Worm (Caenorhabditis elegans) whole organism, young adult: ENCODE results near the gene F18E3.11.
A peak's percentile ranks its signal among the peaks of the same experiment; 100 is the strongest.

Source experiments
- B0336.3 ChIP-seq: fragments of 200-800 bp; sonication (Bioruptor generic); IDR thresholded peaks from 2 replicates; pipeline ENCODE4 v1.3.6; 2022; ENCODE audit warnings: missing genetic modification characterization, missing compliant biosample characterization
- F22D6.2 ChIP-seq: sonication (generic microtip); optimal IDR thresholded peaks from 2 replicates; lab custom pipeline; 2016; ENCODE audit warnings: mild to moderate bottlenecking, missing genetic modification characterization, missing compliant biosample characterization
- K11D2.4 ChIP-seq: fragments of 200-800 bp; sonication (Bioruptor generic); IDR thresholded peaks from 2 replicates; pipeline ENCODE4 v1.3.6; 2022; ENCODE audit warnings: missing genetic modification reagents, missing genetic modification characterization, missing compliant biosample characterization
- K12H6.12 ChIP-seq: fragments of 200-800 bp; sonication (Bioruptor generic); optimal IDR thresholded peaks from 2 replicates; lab custom pipeline; 2018; ENCODE audit warnings: mild to moderate bottlenecking, missing genetic modification characterization, missing compliant biosample characterization
- T07F8.4 ChIP-seq: sonication (generic microtip); optimal IDR thresholded peaks from 2 replicates; lab custom pipeline; 2016; ENCODE audit warnings: mild to moderate bottlenecking, missing genetic modification characterization, moderate library complexity, missing compliant biosample characterization
- T26A5.8 ChIP-seq: sonication (generic microtip); optimal IDR thresholded peaks from 2 replicates; lab custom pipeline; 2016; ENCODE audit warnings: missing genetic modification characterization, missing compliant biosample characterization
- Y53G8AR.9 ChIP-seq: fragments of 200-800 bp; sonication (Bioruptor generic); conservative IDR thresholded peaks from 2 replicates; pipeline ENCODE4 v1.3.6; 2022; ENCODE audit warnings: missing genetic modification reagents, missing genetic modification characterization, missing compliant biosample characterization
- Y56A3A.18 ChIP-seq: fragments of 200-800 bp; sonication (Bioruptor generic); IDR thresholded peaks from 2 replicates; pipeline ENCODE4 v1.3.6; 2022; ENCODE audit warnings: missing genetic modification reagents, missing genetic modification characterization, missing compliant biosample characterization
- ZK185.1 ChIP-seq: sonication (generic microtip); optimal IDR thresholded peaks from 2 replicates; lab custom pipeline; 2016; ENCODE audit warnings: mild to moderate bottlenecking, missing genetic modification characterization, missing compliant biosample characterization; ENCODE audit not compliant: poor library complexity, severe bottlenecking
- ama-1 ChIP-seq, 3 experiments: fragments of 150-350 bp in 1 of 3; sonication (generic microtip) in 2 of 3; optimal IDR thresholded peaks; 2 replicates each; lab custom pipeline; 2014 to 2018; ENCODE audit warnings: missing biosample characterization in 2 of 3, missing genetic modification characterization in 2 of 3, missing genetic modification reagents in 2 of 3
- aptf-2 ChIP-seq: fragments of 200-800 bp; sonication (Bioruptor generic); conservative IDR thresholded peaks from 2 replicates; pipeline ENCODE4 v1.3.6; 2022; ENCODE audit warnings: missing genetic modification reagents, missing genetic modification characterization, missing compliant biosample characterization
- atf-7 ChIP-seq: sonication (generic microtip); optimal IDR thresholded peaks from 2 replicates; lab custom pipeline; 2017; ENCODE audit warnings: mild to moderate bottlenecking, missing genetic modification characterization, missing compliant biosample characterization
- ccch-3 ChIP-seq: fragments of 200-800 bp; sonication (Bioruptor generic); optimal IDR thresholded peaks from 2 replicates; lab custom pipeline; 2018; ENCODE audit warnings: mild to moderate bottlenecking, missing genetic modification characterization, missing compliant biosample characterization
- cebp-1 ChIP-seq, 2 experiments: fragments of 200-800 bp in 1 of 2; sonication (Bioruptor generic) in 1 of 2; sonication (generic microtip) in 1 of 2; IDR thresholded peaks in 1 of 2; optimal IDR thresholded peaks in 1 of 2; 2 replicates each; pipeline versions ENCODE4 v1.3.6 to Lab custom; 2017 to 2022; ENCODE audit warnings: missing compliant biosample characterization in 2 of 2, missing genetic modification characterization in 2 of 2, mild to moderate bottlenecking in 1 of 2, missing genetic modification reagents in 1 of 2, moderate library complexity in 1 of 2
- ceh-27 ChIP-seq: fragments of 200-800 bp; sonication (Bioruptor generic); optimal IDR thresholded peaks from 2 replicates; lab custom pipeline; 2018; ENCODE audit warnings: mild to moderate bottlenecking, missing genetic modification characterization, moderate library complexity, missing compliant biosample characterization
- ceh-40 ChIP-seq: fragments of 200-800 bp; sonication (Bioruptor generic); IDR thresholded peaks from 2 replicates; pipeline ENCODE4 v1.3.6; 2022; ENCODE audit warnings: missing genetic modification characterization, missing compliant biosample characterization
- ceh-58 ChIP-seq: fragments of 200-800 bp; sonication (Bioruptor generic); IDR thresholded peaks from 2 replicates; pipeline ENCODE4 v1.3.6; 2022; ENCODE audit warnings: missing genetic modification characterization, missing compliant biosample characterization
- chd-7 ChIP-seq: sonication (generic microtip); optimal IDR thresholded peaks from 2 replicates; lab custom pipeline; 2016; ENCODE audit warnings: mild to moderate bottlenecking, missing genetic modification characterization, moderate library complexity, missing compliant biosample characterization
- die-1 ChIP-seq: sonication (generic microtip); optimal IDR thresholded peaks from 2 replicates; lab custom pipeline; 2016; ENCODE audit warnings: missing genotype, mild to moderate bottlenecking, missing genetic modification characterization, missing compliant biosample characterization
- dpl-1 ChIP-seq: fragments of 150-350 bp; optimal IDR thresholded peaks from 2 replicates; lab custom pipeline; 2014; ENCODE audit warnings: missing biosample characterization, missing genetic modification reagents, missing genetic modification characterization
- fkh-3 ChIP-seq: sonication (generic microtip); optimal IDR thresholded peaks from 2 replicates; lab custom pipeline; 2016; ENCODE audit warnings: mild to moderate bottlenecking, missing genetic modification characterization, missing compliant biosample characterization
- hlh-12 ChIP-seq: sonication (generic microtip); optimal IDR thresholded peaks from 2 replicates; lab custom pipeline; 2016; ENCODE audit warnings: missing genetic modification characterization, missing compliant biosample characterization
- let-607 ChIP-seq, 2 experiments: fragments of 200-800 bp in 1 of 2; sonication (Bioruptor generic) in 1 of 2; sonication (generic microtip) in 1 of 2; optimal IDR thresholded peaks; 2 replicates each; lab custom pipeline; 2016 to 2018; ENCODE audit warnings: mild to moderate bottlenecking in 2 of 2, missing compliant biosample characterization in 2 of 2, missing genetic modification characterization in 2 of 2, moderate library complexity in 2 of 2, missing genotype in 1 of 2
- lin-26 ChIP-seq: fragments of 200-800 bp; sonication (Bioruptor generic); IDR thresholded peaks from 2 replicates; pipeline ENCODE4 v1.3.6; 2022; ENCODE audit warnings: missing genetic modification reagents, missing genetic modification characterization, missing compliant biosample characterization
- lin-40 ChIP-seq: sonication (generic microtip); optimal IDR thresholded peaks from 2 replicates; lab custom pipeline; 2016; ENCODE audit warnings: missing genetic modification characterization, mild to moderate bottlenecking, missing compliant biosample characterization, missing genotype, missing genetic modification reagents
- lin-54 ChIP-seq: fragments of 200-800 bp; sonication (Bioruptor generic); optimal IDR thresholded peaks from 2 replicates; lab custom pipeline; 2018; ENCODE audit warnings: mild to moderate bottlenecking, missing genetic modification characterization, missing compliant biosample characterization
- madf-3 ChIP-seq: fragments of 200-800 bp; sonication (Bioruptor generic); IDR thresholded peaks from 2 replicates; pipeline ENCODE4 v1.3.6; 2022; ENCODE audit warnings: missing genetic modification reagents, missing genetic modification characterization, missing compliant biosample characterization
- madf-6 ChIP-seq: fragments of 200-800 bp; sonication (Bioruptor generic); IDR thresholded peaks from 2 replicates; pipeline ENCODE4 v1.3.6; 2022; ENCODE audit warnings: missing genetic modification reagents, missing genetic modification characterization, missing compliant biosample characterization
- mxl-1 ChIP-seq: sonication (generic microtip); optimal IDR thresholded peaks from 2 replicates; lab custom pipeline; 2016; ENCODE audit warnings: missing genetic modification characterization, missing compliant biosample characterization
- nfyb-1 ChIP-seq: fragments of 200-800 bp; sonication (Bioruptor generic); IDR thresholded peaks from 2 replicates; pipeline ENCODE4 v1.3.6; 2022; ENCODE audit warnings: missing genetic modification reagents, missing genetic modification characterization, missing compliant biosample characterization
- nhr-179 ChIP-seq: sonication (generic microtip); optimal IDR thresholded peaks from 2 replicates; lab custom pipeline; 2016; ENCODE audit warnings: mild to moderate bottlenecking, missing genetic modification characterization, missing compliant biosample characterization
- repo-1 ChIP-seq: sonication (generic microtip); optimal IDR thresholded peaks from 2 replicates; lab custom pipeline; 2017; ENCODE audit warnings: mild to moderate bottlenecking, missing genetic modification characterization, missing compliant biosample characterization
- sdz-38 ChIP-seq: sonication (generic microtip); optimal IDR thresholded peaks from 2 replicates; lab custom pipeline; 2016; ENCODE audit warnings: missing genotype, missing genetic modification characterization, missing compliant biosample characterization
- somi-1 ChIP-seq: fragments of 200-800 bp; sonication (Bioruptor generic); optimal IDR thresholded peaks from 2 replicates; lab custom pipeline; 2018; ENCODE audit warnings: mild to moderate bottlenecking, missing genetic modification characterization, missing compliant biosample characterization
- tlf-1 ChIP-seq: fragments of 200-800 bp; sonication (Bioruptor generic); optimal IDR thresholded peaks from 2 replicates; lab custom pipeline; 2018; ENCODE audit warnings: mild to moderate bottlenecking, missing genetic modification characterization, missing compliant biosample characterization
- zim-3 ChIP-seq: sonication (generic microtip); optimal IDR thresholded peaks from 2 replicates; lab custom pipeline; 2017; ENCODE audit warnings: mild to moderate bottlenecking, missing genetic modification characterization, moderate library complexity, missing compliant biosample characterization
- ztf-22 ChIP-seq: fragments of 200-800 bp; sonication (Bioruptor generic); optimal IDR thresholded peaks from 2 replicates; lab custom pipeline; 2018; ENCODE audit warnings: mild to moderate bottlenecking, missing genetic modification characterization, moderate library complexity, missing compliant biosample characterization

F18E3.11 gene

ce11 chrV:7434805-7435363, 21.6 kb downstream of the F18E3.11 start (continued):
- TF ChIP-seq cebp-1 (GFP tag; IDR thresholded peaks at IDR 0.05; lab: Robert Waterston, UW) (no peak), cebp-1 (tag; optimal IDR thresholded peaks at IDR 0.05; lab: Kevin White, UChicago) (peak; percentile 52), madf-6 (GFP tag; lab: Robert Waterston, UW) (no peak), mxl-1 (tag; lab: Kevin White, UChicago) (no peak), lin-40 (tag; lab: Kevin White, UChicago) (peak; percentile 26), ceh-58 (GFP tag; lab: Robert Waterston, UW) (no peak), ama-1 (optimal IDR thresholded peaks at IDR 0.05; lab: Kevin White, UChicago) (peak; percentile 67), ama-1 (GFP tag; optimal IDR thresholded peaks at IDR 0.05; lab: Kevin White, UChicago) (no peak), tlf-1 (peak; percentile 13), somi-1 (GFP tag; lab: Kevin White, UChicago) (peak; percentile 50), ceh-27 (peak; percentile 52), atf-7 (tag; lab: Kevin White, UChicago) (no peak), T26A5.8 (no peak), let-607 (tag; optimal IDR thresholded peaks at IDR 0.05; lab: Kevin White, UChicago) (no peak), K11D2.4 (GFP tag; lab: Robert Waterston, UW) (0 out of 2 replicates have a peak, but pooled peaks have one; percentile 30), Y56A3A.18 (GFP tag; lab: Robert Waterston, UW) (0 out of 2 replicates have a peak, but pooled peaks have one; percentile 29), T07F8.4 (tag; lab: Kevin White, UChicago) (no peak)
- TF ChIP-seq, all 124 proteins: peak for 21

- 0 out of 2 replicates have a peak, but pooled peaks have one; percentile 15 for TF ChIP-seq nfyb-1 (GFP tag; lab: Robert Waterston, UW)
- 0 out of 2 replicates have a peak, but pooled peaks have one; percentile 18 for TF ChIP-seq lin-26 (GFP tag; lab: Robert Waterston, UW)
- TF ChIP-seq B0336.3 (GFP tag; lab: Robert Waterston, UW) = no peak
- no peak for TF ChIP-seq F22D6.2 (tag; lab: Kevin White, UChicago)
- TF ChIP-seq ama-1 (optimal IDR thresholded peaks at IDR 0.05; lab: Kevin White, UChicago) = peak; percentile 71
- TF ChIP-seq ama-1 (GFP tag; optimal IDR thresholded peaks at IDR 0.05; lab: Kevin White, UChicago) = no peak
- TF ChIP-seq sdz-38 (tag; lab: Kevin White, UChicago) = no peak
- TF ChIP-seq hlh-12 (tag; lab: Kevin White, UChicago) = no peak
Measured at ce11 chrV:7435376-7436204, 22.3 kb downstream of the F18E3.11 start, which contains the start of the genes ddo-2 and F25E5.8. Gene ddo-2, minus strand, starts transcription at chrV:7435705. Gene F25E5.8, plus strand, starts transcription at chrV:7435930.

ce11 chrV:7436509-7436908, 23.2 kb downstream of the F18E3.11 start:
- TF ChIP-seq repo-1 (no peak), ZK185.1 (tag; lab: Kevin White, UChicago) (no peak), lin-40 (tag; lab: Kevin White, UChicago) (no peak), nhr-179 (tag; lab: Kevin White, UChicago) (no peak), Y53G8AR.9 (GFP tag; lab: Robert Waterston, UW) (0 out of 2 replicates have a peak, but pooled peaks have one; percentile 25)

- TF ChIP-seq ccch-3 (GFP tag; lab: Kevin White, UChicago) = no peak
- TF ChIP-seq madf-6 (GFP tag; lab: Robert Waterston, UW) = 0 out of 2 replicates have a peak, but pooled peaks have one; percentile 32
- TF ChIP-seq somi-1 (GFP tag; lab: Kevin White, UChicago) = peak; percentile 4
- no peak for TF ChIP-seq atf-7 (tag; lab: Kevin White, UChicago)
- 0 out of 2 replicates have a peak, but pooled peaks have one; percentile 24 for TF ChIP-seq madf-3 (GFP tag; lab: Robert Waterston, UW)
- TF ChIP-seq lin-26 (GFP tag; lab: Robert Waterston, UW) = peak; percentile 9; the same call in 1 of the 2 replicates
- TF ChIP-seq fkh-3 = peak; percentile 12
- peak; percentile 19 for TF ChIP-seq die-1
- TF ChIP-seq cebp-1 (GFP tag; IDR thresholded peaks at IDR 0.05; lab: Robert Waterston, UW) = 0 out of 2 replicates have a peak, but pooled peaks have one; percentile 21
- no peak for TF ChIP-seq cebp-1 (tag; optimal IDR thresholded peaks at IDR 0.05; lab: Kevin White, UChicago)
- no peak for TF ChIP-seq aptf-2 (GFP tag; lab: Robert Waterston, UW)
- no peak for TF ChIP-seq repo-1
- TF ChIP-seq K12H6.12 (tag; lab: Kevin White, UChicago) = no peak
- no peak for TF ChIP-seq ztf-22 (GFP tag; lab: Kevin White, UChicago)
- TF ChIP-seq zim-3 (tag; lab: Kevin White, UChicago) = no peak
- peak; percentile 32 for TF ChIP-seq chd-7
- TF ChIP-seq lin-54 (GFP tag; lab: Kevin White, UChicago) = no peak
- TF ChIP-seq ama-1 (optimal IDR thresholded peaks at IDR 0.05; lab: Kevin White, UChicago) = peak; percentile 74
- no peak for TF ChIP-seq ama-1 (GFP tag; optimal IDR thresholded peaks at IDR 0.05; lab: Kevin White, UChicago)
- TF ChIP-seq dpl-1 (GFP tag; lab: Kevin White, UChicago) = no peak
- no peak; the same call in 1 of the 2 replicates for TF ChIP-seq nfyb-1 (GFP tag; lab: Robert Waterston, UW)
- peak; percentile 65 for TF ChIP-seq ZK185.1 (tag; lab: Kevin White, UChicago)
- peak; percentile 34; the same call in 1 of the 2 replicates for TF ChIP-seq Y53G8AR.9 (GFP tag; lab: Robert Waterston, UW)
- TF ChIP-seq ceh-40 (GFP tag; lab: Robert Waterston, UW) = no peak
Measured at ce11 chrV:7436911-7437310, 23.6 kb downstream of the F18E3.11 start.
